Fruit fly (Drosophila melanogaster) whole organism, prepupa: ENCODE measurements around the gene nes.

ENCODE experiments used
- CG11294 ChIP-seq: fragments of 200-800 bp; sonication (Bioruptor generic); IDR thresholded peaks from 2 replicates; pipeline ENCODE4 v1.3.6; 2022; ENCODE audit warnings: missing biosample characterization, missing genetic modification characterization
- CG3032 ChIP-seq: fragments of 200-800 bp; optimal IDR thresholded peaks from 2 replicates; lab custom pipeline; 2019; ENCODE audit warnings: missing biosample characterization, mild to moderate bottlenecking, missing genetic modification characterization, moderate library complexity
- CG8119 ChIP-seq: fragments of 200-800 bp; sonication (Bioruptor generic); IDR thresholded peaks from 3 replicates; pipeline ENCODE4 v1.3.6; 2022; ENCODE audit warnings: missing biosample characterization, missing genetic modification characterization
- Ets96B ChIP-seq: fragments of 200-800 bp; optimal IDR thresholded peaks from 2 replicates; lab custom pipeline; 2019; ENCODE audit warnings: missing biosample characterization, mild to moderate bottlenecking, missing genetic modification characterization, moderate library complexity
- Sox14 ChIP-seq: fragments of 200-800 bp; sonication (Bioruptor generic); optimal IDR thresholded peaks from 3 replicates; lab custom pipeline; 2016; ENCODE audit warnings: missing biosample characterization, missing genetic modification characterization
- dac ChIP-seq: fragments of 200-800 bp; sonication (Bioruptor generic); optimal IDR thresholded peaks from 2 replicates; lab custom pipeline; 2017; ENCODE audit warnings: missing biosample characterization, mild to moderate bottlenecking, missing genetic modification characterization
- fd85E ChIP-seq: fragments of 200-800 bp; sonication (Bioruptor generic); optimal IDR thresholded peaks from 3 replicates; lab custom pipeline; 2016; ENCODE audit warnings: missing biosample characterization, missing genetic modification characterization
- salr ChIP-seq, 2 experiments: fragments of 200-800 bp; sonication (Bioruptor generic); optimal IDR thresholded peaks; 3 replicates each; lab custom pipeline; 2016 to 2018; ENCODE audit warnings: missing biosample characterization in 2 of 2, missing genetic modification characterization in 2 of 2, mild to moderate bottlenecking in 1 of 2
- ss ChIP-seq, 2 experiments: fragments of 200-800 bp; sonication (Bioruptor generic); optimal IDR thresholded peaks; 2 replicates in 1 of 2; 3 replicates in 1 of 2; lab custom pipeline; 2017 to 2018; ENCODE audit warnings: mild to moderate bottlenecking in 2 of 2, missing biosample characterization in 2 of 2, missing genetic modification characterization in 2 of 2, moderate library complexity in 1 of 2
- topi ChIP-seq: fragments of 200-800 bp; sonication (Bioruptor generic); optimal IDR thresholded peaks from 3 replicates; lab custom pipeline; 2016; ENCODE audit warnings: missing biosample characterization, missing genetic modification characterization

nes gene

dm6 chr3L:19214223-19214622 is 46.3 kb downstream of the nes start:
- TF ChIP-seq topi (no peak), CG11294 (no peak), CG8119 (GFP tag; lab: Robert Waterston, UW) (no peak), salr (GFP tag; optimal IDR thresholded peaks at IDR 0.05; lab: Kevin White, UChicago) (no peak), dac (GFP tag; lab: Kevin White, UChicago) (no peak), fd85E (GFP tag; lab: Kevin White, UChicago) (no peak), Sox14 (GFP tag; lab: Kevin White, UChicago) (no peak), ss (GFP tag; optimal IDR thresholded peaks at IDR 0.05; lab: Kevin White, UChicago) (no peak), Ets96B (no peak), CG3032 (tag; lab: Kevin White, UChicago) (no peak)
